Worm (Caenorhabditis elegans): Measurements from ENCODE around the gene spd-3.

The spd-3 gene

ce11 chrIV:6785151-6785550 lies 22.6 kb downstream of the spd-3 start, which contains the start of gene dyci-1:
Gene dyci-1 (minus strand): TSS chrIV:6785272.
- TF ChIP-seq him-1 (tag; optimal IDR thresholded peaks at IDR 0.05), result no peak
- no peak for TF ChIP-seq W03F9.2 (tag; optimal IDR thresholded peaks at IDR 0.05)

DNA sequence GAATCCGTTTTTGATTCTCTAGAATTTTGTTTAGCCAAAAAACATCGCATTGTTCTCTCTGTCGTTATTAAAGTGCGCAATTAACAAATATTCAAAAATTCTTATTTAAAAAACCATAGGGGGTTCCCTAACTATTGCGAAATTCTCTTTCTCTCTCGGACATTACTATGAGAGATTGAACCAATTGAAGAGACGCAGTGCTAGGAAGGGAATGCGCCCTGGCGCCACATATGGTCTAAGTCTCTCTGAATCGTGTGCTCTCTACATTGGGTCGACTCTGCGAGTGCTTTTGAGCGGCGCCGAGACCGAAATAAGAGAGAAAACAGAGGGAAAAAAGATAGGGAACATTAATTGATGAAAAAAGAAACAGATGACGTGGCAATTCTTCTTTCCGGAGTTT lies 23.4 kb downstream of the spd-3 start:
- TF ChIP-seq W03F9.2 (tag; optimal IDR thresholded peaks at IDR 0.05), result peak; percentile 55
- peak; percentile 28 for TF ChIP-seq him-1 (tag; optimal IDR thresholded peaks at IDR 0.05)
- TF ChIP-seq dao-5 (tag; optimal IDR thresholded peaks at IDR 0.05), result no peak

DNA sequence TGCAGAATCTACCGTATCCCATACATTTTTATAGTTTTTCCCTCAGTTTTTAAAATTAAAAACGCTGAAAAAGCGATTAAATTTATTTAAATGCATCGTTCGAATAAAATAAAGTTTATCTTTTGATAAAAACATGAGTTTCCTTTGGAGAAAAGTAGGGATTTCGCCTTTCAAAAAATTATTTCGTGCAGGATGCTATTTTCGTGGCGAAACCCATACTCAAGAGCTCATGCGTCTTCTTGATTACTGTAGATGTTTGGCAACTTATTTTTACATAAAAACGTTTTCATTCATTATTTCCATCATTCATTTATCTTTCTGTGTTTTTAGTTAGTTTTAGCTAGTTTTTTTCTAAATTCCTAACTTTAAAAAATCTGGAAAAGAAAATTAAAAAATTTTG lies 27.4 kb downstream of the spd-3 start:
- no peak for TF ChIP-seq him-1 (tag; optimal IDR thresholded peaks at IDR 0.05)
- no peak for TF ChIP-seq W03F9.2 (tag; optimal IDR thresholded peaks at IDR 0.05)
- TF ChIP-seq dao-5 (tag; optimal IDR thresholded peaks at IDR 0.05), result no peak

ce11 chrIV:6790438-6791124 lies 28.1 kb downstream of the spd-3 start, which contains the start of the genes C17H12.2 and vha-8:
Gene C17H12.2 (minus strand): TSS chrIV:6790488.
Gene vha-8 (plus strand): TSS chrIV:6791074.
- TF ChIP-seq him-1 (tag; optimal IDR thresholded peaks at IDR 0.05) (peak; percentile 86), dao-5 (tag; optimal IDR thresholded peaks at IDR 0.05) (no peak), W03F9.2 (tag; optimal IDR thresholded peaks at IDR 0.05) (peak; percentile 92)

- TF ChIP-seq W03F9.2 (tag; optimal IDR thresholded peaks at IDR 0.05), result no peak
- TF ChIP-seq him-1 (tag; optimal IDR thresholded peaks at IDR 0.05), result no peak
- no peak for TF ChIP-seq dao-5 (tag; optimal IDR thresholded peaks at IDR 0.05)
These were observed 30.1 kb downstream of the spd-3 start for ce11 chrIV:6792380-6793309.

ce11 chrIV:6793310-6793966 lies 30.9 kb downstream of the spd-3 start:
- no peak for TF ChIP-seq W03F9.2 (tag; optimal IDR thresholded peaks at IDR 0.05)
- TF ChIP-seq dao-5 (tag; optimal IDR thresholded peaks at IDR 0.05), result no peak
- TF ChIP-seq him-1 (tag; optimal IDR thresholded peaks at IDR 0.05), result no peak

DNA sequence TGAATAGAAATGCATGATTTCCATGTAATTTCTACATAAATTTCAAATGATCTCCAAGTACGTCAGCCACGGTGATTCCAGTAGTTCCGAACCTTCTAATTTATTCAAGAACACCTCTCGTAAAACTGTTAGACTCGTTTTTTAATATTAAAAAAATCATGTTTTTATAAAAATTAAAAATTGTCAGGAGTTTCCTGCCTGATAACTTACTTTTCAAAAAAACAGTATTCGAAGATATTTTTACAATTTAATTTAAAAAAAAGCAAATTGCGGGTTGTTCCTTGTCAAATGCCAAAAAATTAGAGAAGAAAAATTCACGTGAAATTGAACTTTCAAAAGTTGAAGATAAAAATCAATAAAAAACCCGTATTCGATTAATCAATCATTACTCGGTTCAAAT lies 33.0 kb downstream of the spd-3 start, which contains the start of the genes C17H12.3 and C17H12.12:
Gene C17H12.3 (minus strand): TSS at position 101 of the 400 bp plus-strand sequence.
Gene C17H12.12 (plus strand): TSS at position 396 of the 400 bp plus-strand sequence.
- TF ChIP-seq dao-5 (tag; optimal IDR thresholded peaks at IDR 0.05) (no peak), W03F9.2 (tag; optimal IDR thresholded peaks at IDR 0.05) (no peak), him-1 (tag; optimal IDR thresholded peaks at IDR 0.05) (no peak)

ce11 chrIV:6802132-6802531 lies 39.6 kb downstream of the spd-3 start, which contains the start of the genes cest-4 and C17H12.11:
Gene cest-4 (minus strand): TSS chrIV:6802337.
Gene C17H12.11 (plus strand): TSS chrIV:6802387.
- TF ChIP-seq dao-5 (tag; optimal IDR thresholded peaks at IDR 0.05) (no peak), W03F9.2 (tag; optimal IDR thresholded peaks at IDR 0.05) (no peak), him-1 (tag; optimal IDR thresholded peaks at IDR 0.05) (no peak)

ce11 chrIV:6803294-6803693 lies 40.8 kb downstream of the spd-3 start:
- TF ChIP-seq dao-5 (tag; optimal IDR thresholded peaks at IDR 0.05), result no peak
- TF ChIP-seq him-1 (tag; optimal IDR thresholded peaks at IDR 0.05), result no peak
- no peak for TF ChIP-seq W03F9.2 (tag; optimal IDR thresholded peaks at IDR 0.05)

ce11 chrIV:6803805-6804344 lies 41.4 kb downstream of the spd-3 start:
- TF ChIP-seq him-1 (tag; optimal IDR thresholded peaks at IDR 0.05) (no peak), W03F9.2 (tag; optimal IDR thresholded peaks at IDR 0.05) (no peak), dao-5 (tag; optimal IDR thresholded peaks at IDR 0.05) (no peak)

- TF ChIP-seq him-1 (tag; optimal IDR thresholded peaks at IDR 0.05), result no peak
- TF ChIP-seq dao-5 (tag; optimal IDR thresholded peaks at IDR 0.05), result no peak
- TF ChIP-seq W03F9.2 (tag; optimal IDR thresholded peaks at IDR 0.05), result no peak
These were observed 42.3 kb downstream of the spd-3 start, which contains the start of gene C17H12.37 for ce11 chrIV:6804815-6805214. Gene C17H12.37 (plus strand): TSS chrIV:6805115.

ce11 chrIV:6806475-6807063 lies 44.1 kb downstream of the spd-3 start, which contains the start of gene C17H12.10:
Gene C17H12.10 (plus strand): TSS chrIV:6806799.
- TF ChIP-seq W03F9.2 (tag; optimal IDR thresholded peaks at IDR 0.05) (no peak), dao-5 (tag; optimal IDR thresholded peaks at IDR 0.05) (no peak), him-1 (tag; optimal IDR thresholded peaks at IDR 0.05) (peak; percentile 43)

All from whole organism, L4/young adult.